Worm (Caenorhabditis elegans) whole organism, midembryonic: Measurements from ENCODE around the gene F21F8.5.

Experiments
- T22C8.4 ChIP-seq: fragments of 200-800 bp; sonication (Bioruptor generic); IDR thresholded peaks from 2 replicates; pipeline ENCODE4 v1.3.6; 2022; ENCODE audit warnings: missing genetic modification characterization, missing compliant biosample characterization
- cog-1 ChIP-seq: sonication (generic microtip); optimal IDR thresholded peaks from 2 replicates; lab custom pipeline; 2016; ENCODE audit warnings: missing genetic modification characterization, missing compliant biosample characterization
- flt-1 ChIP-seq: fragments of 200-800 bp; sonication (Bioruptor generic); IDR thresholded peaks from 2 replicates; pipeline ENCODE4 v1.3.6; 2022; ENCODE audit warnings: missing genetic modification characterization, missing compliant biosample characterization
- klf-2 ChIP-seq: fragments of 200-800 bp; sonication (Bioruptor generic); conservative IDR thresholded peaks from 2 replicates; pipeline ENCODE4 v1.3.6; 2022; ENCODE audit warnings: missing genetic modification reagents, missing genetic modification characterization, missing compliant biosample characterization
- med-1 ChIP-seq: sonication (generic microtip); optimal IDR thresholded peaks from 2 replicates; lab custom pipeline; 2017; ENCODE audit warnings: missing genetic modification characterization, mild to moderate bottlenecking, missing compliant biosample characterization, antibody characterized with exemption, missing genetic modification reagents; ENCODE audit not compliant: insufficient read depth
- ref-1 ChIP-seq: fragments of 200-800 bp; sonication (Bioruptor generic); conservative IDR thresholded peaks from 2 replicates; pipeline ENCODE4 v1.3.6; 2022; ENCODE audit warnings: missing genetic modification reagents, missing genetic modification characterization, missing compliant biosample characterization
- tab-1 ChIP-seq: fragments of 200-800 bp; sonication (Bioruptor generic); IDR thresholded peaks from 2 replicates; pipeline ENCODE4 v1.3.6; 2022; ENCODE audit warnings: missing genetic modification characterization, missing compliant biosample characterization
- ztf-23 ChIP-seq: fragments of 200-800 bp; sonication (Bioruptor generic); IDR thresholded peaks from 2 replicates; pipeline ENCODE4 v1.3.6; 2022; ENCODE audit warnings: missing genetic modification reagents, missing genetic modification characterization, missing compliant biosample characterization
- ztf-29 ChIP-seq: fragments of 200-800 bp; sonication (Bioruptor generic); IDR thresholded peaks from 2 replicates; pipeline ENCODE4 v1.3.6; 2022; ENCODE audit warnings: missing genetic modification reagents, missing genetic modification characterization, missing compliant biosample characterization

Gene F21F8.5

DNA sequence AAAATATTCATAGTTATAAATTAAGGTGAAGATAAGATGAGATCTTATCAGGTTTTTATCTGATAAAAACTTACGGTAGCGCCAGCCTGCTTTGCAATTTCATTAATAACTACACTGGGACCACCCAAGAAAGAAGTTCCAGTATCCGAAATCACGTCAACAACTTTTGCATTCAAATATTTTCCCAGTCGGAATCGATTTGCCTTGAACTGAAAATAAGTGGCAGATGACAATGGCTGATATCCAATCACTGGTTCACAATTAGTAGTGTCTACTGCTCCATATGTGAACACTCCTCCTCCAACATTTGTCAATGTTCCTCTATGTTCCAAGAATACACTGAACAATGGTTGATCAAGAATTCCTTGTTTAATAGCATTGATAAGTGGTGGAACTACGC lies at the start of gene F21F8.5:
F21F8.5 (minus strand) TSS at position 101 of the 400 bp plus-strand sequence.
- no peak for TF ChIP-seq flt-1 (GFP tag; lab: Robert Waterston, UW)
- TF ChIP-seq tab-1 (GFP tag; lab: Robert Waterston, UW): no peak
- TF ChIP-seq med-1: no peak
- TF ChIP-seq ztf-29 (GFP tag; lab: Robert Waterston, UW): no peak
- TF ChIP-seq ztf-23 (GFP tag; lab: Robert Waterston, UW): no peak
- TF ChIP-seq ref-1 (GFP tag; lab: Robert Waterston, UW): no peak
- no peak for TF ChIP-seq klf-2 (GFP tag; lab: Robert Waterston, UW)
- no peak for TF ChIP-seq T22C8.4

DNA sequence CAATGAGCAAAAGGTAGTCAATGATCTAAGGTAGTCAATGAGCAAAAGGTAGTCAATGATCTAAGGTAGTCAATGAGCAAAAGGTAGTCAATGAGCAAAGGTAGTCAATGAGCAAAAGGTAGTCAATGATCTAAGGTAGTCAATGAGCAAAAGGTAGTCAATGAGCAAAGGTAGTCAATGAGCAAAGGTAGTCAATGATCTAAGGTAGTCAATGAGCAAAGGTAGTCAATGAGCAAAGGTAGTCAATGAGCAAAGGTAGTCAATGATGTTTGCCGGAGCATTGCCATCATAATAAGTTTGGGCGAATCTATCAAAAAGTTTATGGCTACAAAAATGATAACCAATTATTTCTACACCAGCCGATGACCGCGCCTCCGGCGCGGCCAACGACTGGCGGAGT lies 48.6 kb upstream of the F21F8.5 start:
- TF ChIP-seq ztf-23 (GFP tag; lab: Robert Waterston, UW) (peak; percentile 24; the same call in 1 of the 2 replicates), klf-2 (GFP tag; lab: Robert Waterston, UW) (peak; percentile 75), flt-1 (GFP tag; lab: Robert Waterston, UW) (peak; percentile 56), tab-1 (GFP tag; lab: Robert Waterston, UW) (peak; percentile 44; the same call in 1 of the 2 replicates)

DNA sequence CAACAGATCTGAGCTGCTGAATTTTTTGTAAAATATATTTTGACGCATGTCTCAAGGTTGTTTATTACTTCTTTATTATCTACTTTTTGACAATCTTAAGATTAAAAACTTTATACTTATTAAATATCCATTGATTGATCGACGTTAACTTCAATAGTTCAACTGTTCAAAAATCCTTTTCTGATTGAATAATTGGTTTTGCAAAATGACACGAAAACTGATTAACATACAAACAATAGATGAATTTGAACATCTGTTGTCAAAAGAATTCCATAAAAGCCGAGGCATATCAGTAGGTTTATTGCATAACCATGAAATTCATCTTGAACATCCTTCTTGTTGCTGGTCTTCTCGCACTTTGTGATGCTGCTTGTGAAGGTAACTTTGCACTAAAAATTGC lies 45.1 kb upstream of the F21F8.5 start, which contains the start of gene W02D7.12:
W02D7.12 (plus strand) TSS at position 301 of the 400 bp plus-strand sequence.
- no peak for TF ChIP-seq ref-1 (GFP tag; lab: Robert Waterston, UW)
- TF ChIP-seq T22C8.4: no peak
- no peak for TF ChIP-seq med-1
- TF ChIP-seq tab-1 (GFP tag; lab: Robert Waterston, UW): no peak
- TF ChIP-seq ztf-29 (GFP tag; lab: Robert Waterston, UW): no peak
- TF ChIP-seq ztf-23 (GFP tag; lab: Robert Waterston, UW): no peak
- TF ChIP-seq flt-1 (GFP tag; lab: Robert Waterston, UW): no peak
- TF ChIP-seq cog-1: no peak
- no peak for TF ChIP-seq klf-2 (GFP tag; lab: Robert Waterston, UW)

DNA sequence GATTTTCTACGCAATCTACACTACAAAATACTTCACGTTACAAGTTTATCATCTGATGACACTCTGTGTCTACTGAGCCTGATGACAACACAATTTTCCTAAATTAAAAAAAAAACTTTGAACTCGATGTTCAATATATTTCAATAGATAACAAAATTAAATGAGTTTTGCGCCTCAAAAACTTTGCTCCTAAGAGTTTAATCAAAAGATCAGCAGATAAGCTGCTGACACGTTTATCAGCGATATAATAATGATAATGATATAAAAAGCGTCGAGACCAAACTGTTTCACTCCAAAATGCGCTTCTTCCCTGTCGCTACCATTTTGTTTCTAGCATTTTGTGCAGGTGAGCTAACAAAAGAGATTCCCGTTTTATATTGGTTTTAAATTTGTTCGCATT lies 41.5 kb upstream of the F21F8.5 start, which contains the start of gene clec-218:
clec-218 (plus strand) TSS at position 262 of the 400 bp plus-strand sequence.
- TF ChIP-seq med-1 (no peak), T22C8.4 (no peak), cog-1 (no peak), flt-1 (GFP tag; lab: Robert Waterston, UW) (no peak), ztf-23 (GFP tag; lab: Robert Waterston, UW) (no peak), ztf-29 (GFP tag; lab: Robert Waterston, UW) (no peak), ref-1 (GFP tag; lab: Robert Waterston, UW) (no peak), klf-2 (GFP tag; lab: Robert Waterston, UW) (no peak), tab-1 (GFP tag; lab: Robert Waterston, UW) (no peak)

DNA sequence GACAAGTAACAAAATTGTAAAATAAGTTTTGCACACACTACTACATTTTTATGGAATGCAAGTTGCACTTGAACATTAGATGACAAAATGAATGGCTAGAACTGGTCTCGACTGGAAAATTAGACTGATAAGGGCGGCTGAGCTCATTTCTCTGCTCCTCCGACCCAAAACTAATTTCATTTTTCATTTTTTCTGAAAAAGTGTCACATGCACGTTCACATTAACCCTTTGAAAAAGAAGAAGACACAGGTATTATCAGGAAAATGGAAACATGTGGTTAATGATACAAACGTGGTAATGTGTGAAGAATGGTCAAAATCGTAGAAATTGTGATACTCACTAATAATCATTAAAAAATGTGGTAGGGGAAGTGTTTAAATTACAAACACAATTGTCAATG lies 40.9 kb upstream of the F21F8.5 start:
- TF ChIP-seq klf-2 (GFP tag; lab: Robert Waterston, UW) (no peak), ztf-23 (GFP tag; lab: Robert Waterston, UW) (no peak), ref-1 (GFP tag; lab: Robert Waterston, UW) (no peak), tab-1 (GFP tag; lab: Robert Waterston, UW) (no peak), ztf-29 (GFP tag; lab: Robert Waterston, UW) (no peak), T22C8.4 (no peak), med-1 (no peak), cog-1 (no peak), flt-1 (GFP tag; lab: Robert Waterston, UW) (no peak)

DNA sequence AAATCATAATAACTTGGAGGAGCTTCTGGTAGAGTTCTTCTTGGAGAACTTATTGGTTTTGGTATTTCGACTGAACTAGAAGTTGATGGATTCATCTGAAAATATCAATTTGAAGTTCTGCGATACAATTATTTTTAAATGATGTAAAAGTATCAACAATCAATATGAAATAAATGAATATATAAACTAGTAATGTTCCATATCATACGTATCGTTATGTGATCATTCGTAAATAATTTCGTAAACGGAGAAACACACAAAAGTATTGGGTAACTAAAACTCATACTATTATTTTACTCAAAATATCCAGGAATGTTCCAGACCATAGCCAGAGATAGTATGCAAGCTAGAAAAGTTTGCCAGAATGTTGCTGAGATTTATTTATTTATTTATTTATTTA lies 40.2 kb upstream of the F21F8.5 start, which contains the start of gene W02D7.8:
W02D7.8 (minus strand) TSS at position 101 of the 400 bp plus-strand sequence.
- TF ChIP-seq ref-1 (GFP tag; lab: Robert Waterston, UW): no peak
- no peak for TF ChIP-seq ztf-23 (GFP tag; lab: Robert Waterston, UW)
- TF ChIP-seq klf-2 (GFP tag; lab: Robert Waterston, UW): no peak
- TF ChIP-seq ztf-29 (GFP tag; lab: Robert Waterston, UW): no peak
- TF ChIP-seq med-1: no peak
- no peak for TF ChIP-seq flt-1 (GFP tag; lab: Robert Waterston, UW)
- no peak for TF ChIP-seq tab-1 (GFP tag; lab: Robert Waterston, UW)
- TF ChIP-seq T22C8.4: no peak

DNA sequence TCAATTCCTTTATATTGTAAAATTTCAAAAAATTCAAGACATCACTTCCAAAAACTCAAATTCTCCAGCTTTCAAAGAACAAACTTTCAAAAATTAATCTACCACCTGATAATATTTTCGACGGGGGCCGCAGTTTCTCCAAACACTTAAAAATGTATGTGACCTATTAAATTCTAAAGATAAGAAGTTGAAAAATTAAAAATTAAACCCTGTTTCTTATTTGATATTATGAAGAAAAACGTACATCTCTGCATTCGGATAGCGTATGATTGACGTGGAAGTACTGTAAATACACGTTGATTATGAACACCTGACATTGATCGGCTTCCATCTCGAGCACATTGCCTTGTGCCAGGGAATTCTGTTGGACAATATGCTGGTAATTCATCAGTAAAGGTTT lies 39.8 kb upstream of the F21F8.5 start:
- TF ChIP-seq med-1 (no peak), flt-1 (GFP tag; lab: Robert Waterston, UW) (no peak), T22C8.4 (no peak), klf-2 (GFP tag; lab: Robert Waterston, UW) (no peak), ztf-23 (GFP tag; lab: Robert Waterston, UW) (no peak), ref-1 (GFP tag; lab: Robert Waterston, UW) (no peak), cog-1 (no peak), tab-1 (GFP tag; lab: Robert Waterston, UW) (no peak), ztf-29 (GFP tag; lab: Robert Waterston, UW) (no peak)

DNA sequence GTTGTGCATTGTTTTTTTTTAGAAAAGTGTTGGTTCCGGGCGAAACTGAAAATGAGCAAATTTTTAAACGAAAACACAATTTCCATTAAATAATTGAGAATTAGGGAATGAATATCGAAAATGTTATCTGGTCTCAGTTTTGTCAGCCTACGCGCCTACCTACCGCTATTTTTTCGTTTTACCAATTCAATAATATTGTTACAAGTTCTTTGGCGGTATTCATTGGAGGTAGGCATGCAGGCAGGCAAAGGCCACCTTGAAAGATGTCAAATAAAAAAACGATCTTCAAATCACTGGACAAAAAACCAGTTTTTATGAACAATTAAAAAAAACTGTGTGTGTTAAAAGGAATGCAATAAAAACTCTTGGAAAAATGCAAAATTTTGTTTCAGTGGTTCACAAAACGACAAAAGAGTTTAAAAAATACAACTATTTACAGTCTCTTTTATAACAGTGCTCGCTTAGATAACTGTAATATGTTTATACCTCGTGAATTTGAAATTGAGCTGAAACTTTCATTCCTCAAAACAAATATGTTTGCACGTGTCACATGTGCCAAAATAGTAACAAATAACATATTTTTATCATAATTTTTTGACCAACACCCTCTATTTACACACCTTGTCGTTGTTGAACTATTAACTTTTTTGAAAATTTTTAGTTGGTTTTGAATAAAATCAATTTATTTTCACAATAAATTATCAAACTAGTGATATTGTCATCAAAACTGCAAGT lies 38.5 kb upstream of the F21F8.5 start, which contains the start of gene W02D7.11:
W02D7.11 (minus strand) TSS at position 51 of the 735 bp plus-strand sequence.
- no peak for TF ChIP-seq flt-1 (GFP tag; lab: Robert Waterston, UW)
- no peak for TF ChIP-seq ref-1 (GFP tag; lab: Robert Waterston, UW)
- TF ChIP-seq med-1: no peak
- no peak for TF ChIP-seq ztf-23 (GFP tag; lab: Robert Waterston, UW)
- TF ChIP-seq tab-1 (GFP tag; lab: Robert Waterston, UW): no peak
- TF ChIP-seq cog-1: no peak
- no peak for TF ChIP-seq klf-2 (GFP tag; lab: Robert Waterston, UW)

DNA sequence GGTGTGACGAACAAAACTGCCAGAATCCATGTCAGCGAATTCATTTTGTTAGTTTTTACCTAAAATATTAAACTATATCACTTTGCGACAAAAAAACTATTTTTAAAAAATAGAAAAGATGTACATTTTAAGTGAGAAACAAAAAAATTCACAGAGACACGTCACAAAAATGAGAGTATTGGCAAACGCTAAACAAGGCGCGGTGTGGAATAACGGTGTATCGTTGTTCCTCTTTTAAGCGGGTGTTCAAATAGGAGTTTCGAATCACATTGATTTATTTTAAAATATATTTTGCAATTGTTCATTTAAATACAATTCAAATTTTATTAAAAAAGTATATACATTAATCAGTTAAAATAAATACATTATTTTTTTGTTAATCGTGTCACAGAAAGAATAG lies 36.4 kb upstream of the F21F8.5 start, which contains the start of gene sel-9:
sel-9 (minus strand) TSS at position 59 of the 400 bp plus-strand sequence.
- no peak for TF ChIP-seq tab-1 (GFP tag; lab: Robert Waterston, UW)
- TF ChIP-seq ztf-23 (GFP tag; lab: Robert Waterston, UW): 0 out of 2 replicates have a peak, but pooled peaks have one; percentile 7
- no peak for TF ChIP-seq klf-2 (GFP tag; lab: Robert Waterston, UW)
- no peak for TF ChIP-seq med-1
